Worm (Caenorhabditis elegans) whole organism, young adult: ENCODE data around the gene F18E9.1.

Experiments used
- B0261.1 ChIP-seq: sonication (generic microtip); optimal IDR thresholded peaks from 2 replicates; lab custom pipeline; 2016; ENCODE audit warnings: mild to moderate bottlenecking, missing genetic modification characterization, moderate library complexity, missing compliant biosample characterization
- C06A6.2 ChIP-seq: fragments of 200-800 bp; sonication (Bioruptor generic); conservative IDR thresholded peaks from 2 replicates; pipeline ENCODE4 v1.3.6; 2022; ENCODE audit warnings: missing genetic modification characterization, missing compliant biosample characterization
- D2030.7 ChIP-seq: fragments of 200-800 bp; sonication (Bioruptor generic); IDR thresholded peaks from 2 replicates; pipeline ENCODE4 v1.3.6; 2022; ENCODE audit warnings: missing genetic modification reagents, missing genetic modification characterization, missing compliant biosample characterization
- F10E7.11 ChIP-seq: sonication (generic microtip); optimal IDR thresholded peaks from 2 replicates; lab custom pipeline; 2017; ENCODE audit warnings: mild to moderate bottlenecking, missing genetic modification characterization, moderate library complexity, missing compliant biosample characterization
- F23B12.7 ChIP-seq: sonication (generic microtip); optimal IDR thresholded peaks from 2 replicates; lab custom pipeline; 2017; ENCODE audit warnings: missing genetic modification characterization, mild to moderate bottlenecking, missing compliant biosample characterization, antibody characterized with exemption, moderate library complexity; ENCODE audit not compliant: insufficient read depth
- F52B5.7 ChIP-seq: sonication (generic microtip); optimal IDR thresholded peaks from 2 replicates; lab custom pipeline; 2016; ENCODE audit warnings: mild to moderate bottlenecking, missing genetic modification characterization, missing compliant biosample characterization
- K12H6.12 ChIP-seq: fragments of 200-800 bp; sonication (Bioruptor generic); optimal IDR thresholded peaks from 2 replicates; lab custom pipeline; 2018; ENCODE audit warnings: mild to moderate bottlenecking, missing genetic modification characterization, missing compliant biosample characterization
- Y53F4B.3 ChIP-seq: fragments of 200-800 bp; sonication (Bioruptor generic); IDR thresholded peaks from 2 replicates; pipeline ENCODE4 v1.3.6; 2022; ENCODE audit warnings: missing genetic modification reagents, missing genetic modification characterization, missing compliant biosample characterization
- ZK185.1 ChIP-seq: sonication (generic microtip); optimal IDR thresholded peaks from 2 replicates; lab custom pipeline; 2016; ENCODE audit warnings: mild to moderate bottlenecking, missing genetic modification characterization, missing compliant biosample characterization; ENCODE audit not compliant: poor library complexity, severe bottlenecking
- akir-1 ChIP-seq: fragments of 200-800 bp; sonication (Bioruptor generic); optimal IDR thresholded peaks from 2 replicates; lab custom pipeline; 2018; ENCODE audit warnings: mild to moderate bottlenecking, missing genetic modification characterization, moderate library complexity, missing compliant biosample characterization
- athp-1 ChIP-seq: sonication (generic microtip); optimal IDR thresholded peaks from 2 replicates; lab custom pipeline; 2017; ENCODE audit warnings: mild to moderate bottlenecking, missing genetic modification characterization, missing compliant biosample characterization
- attf-5 ChIP-seq: fragments of 200-800 bp; sonication (Bioruptor generic); optimal IDR thresholded peaks from 2 replicates; lab custom pipeline; 2018; ENCODE audit warnings: mild to moderate bottlenecking, missing genetic modification characterization, missing compliant biosample characterization
- ccch-3 ChIP-seq: fragments of 200-800 bp; sonication (Bioruptor generic); optimal IDR thresholded peaks from 2 replicates; lab custom pipeline; 2018; ENCODE audit warnings: mild to moderate bottlenecking, missing genetic modification characterization, missing compliant biosample characterization
- cebp-1 ChIP-seq, 2 experiments: fragments of 200-800 bp in 1 of 2; sonication (Bioruptor generic) in 1 of 2; sonication (generic microtip) in 1 of 2; IDR thresholded peaks in 1 of 2; optimal IDR thresholded peaks in 1 of 2; 2 replicates each; pipeline versions ENCODE4 v1.3.6 to Lab custom; 2017 to 2022; ENCODE audit warnings: missing compliant biosample characterization in 2 of 2, missing genetic modification characterization in 2 of 2, mild to moderate bottlenecking in 1 of 2, missing genetic modification reagents in 1 of 2, moderate library complexity in 1 of 2
- die-1 ChIP-seq: sonication (generic microtip); optimal IDR thresholded peaks from 2 replicates; lab custom pipeline; 2016; ENCODE audit warnings: missing genotype, mild to moderate bottlenecking, missing genetic modification characterization, missing compliant biosample characterization
- dox-1 ChIP-seq: fragments of 200-800 bp; sonication (Bioruptor generic); IDR thresholded peaks from 2 replicates; pipeline ENCODE4 v1.3.6; 2022; ENCODE audit warnings: missing genetic modification reagents, missing genetic modification characterization, missing compliant biosample characterization
- efl-1 ChIP-seq: fragments of 150-350 bp; optimal IDR thresholded peaks from 2 replicates; lab custom pipeline; 2014; ENCODE audit warnings: missing biosample characterization, missing genetic modification reagents, missing genetic modification characterization
- egl-18 ChIP-seq: fragments of 200-800 bp; sonication (Bioruptor generic); IDR thresholded peaks from 2 replicates; pipeline ENCODE4 v1.3.6; 2022; ENCODE audit warnings: missing genetic modification reagents, missing genetic modification characterization, missing compliant biosample characterization
- egl-44 ChIP-seq: fragments of 200-800 bp; sonication (Bioruptor generic); IDR thresholded peaks from 2 replicates; pipeline ENCODE4 v1.3.6; 2022; ENCODE audit warnings: missing genetic modification reagents, missing genetic modification characterization, missing compliant biosample characterization
- egrh-3 ChIP-seq: fragments of 200-800 bp; sonication (Bioruptor generic); IDR thresholded peaks from 2 replicates; pipeline ENCODE4 v1.3.6; 2022; ENCODE audit warnings: missing genetic modification reagents, missing genetic modification characterization, missing compliant biosample characterization
- ekl-4 ChIP-seq: fragments of 200-800 bp; sonication (Bioruptor generic); IDR thresholded peaks from 2 replicates; pipeline ENCODE4 v1.3.6; 2022; ENCODE audit warnings: missing genetic modification reagents, missing genetic modification characterization, missing compliant biosample characterization
- ets-4 ChIP-seq: fragments of 200-800 bp; sonication (Bioruptor generic); optimal IDR thresholded peaks from 2 replicates; lab custom pipeline; 2018; ENCODE audit warnings: mild to moderate bottlenecking, missing genetic modification characterization, missing compliant biosample characterization
- hlh-12 ChIP-seq: sonication (generic microtip); optimal IDR thresholded peaks from 2 replicates; lab custom pipeline; 2016; ENCODE audit warnings: missing genetic modification characterization, missing compliant biosample characterization
- hmg-1.2 ChIP-seq: fragments of 200-800 bp; sonication (Bioruptor generic); IDR thresholded peaks from 2 replicates; pipeline ENCODE4 v1.3.6; 2022; ENCODE audit warnings: missing genetic modification reagents, missing genetic modification characterization, missing compliant biosample characterization
- let-607 ChIP-seq, 2 experiments: fragments of 200-800 bp in 1 of 2; sonication (Bioruptor generic) in 1 of 2; sonication (generic microtip) in 1 of 2; optimal IDR thresholded peaks; 2 replicates each; lab custom pipeline; 2016 to 2018; ENCODE audit warnings: mild to moderate bottlenecking in 2 of 2, missing compliant biosample characterization in 2 of 2, missing genetic modification characterization in 2 of 2, moderate library complexity in 2 of 2, missing genotype in 1 of 2
- lin-35 ChIP-seq, 3 experiments: fragments of 150-350 bp in 2 of 3; sonication (generic microtip) in 1 of 3; optimal IDR thresholded peaks; 2 replicates each; lab custom pipeline; 2014 to 2018; ENCODE audit warnings: missing biosample characterization in 3 of 3, missing genetic modification characterization in 3 of 3, missing genetic modification reagents in 3 of 3
- lsy-27 ChIP-seq: sonication (generic microtip); optimal IDR thresholded peaks from 2 replicates; lab custom pipeline; 2017; ENCODE audit warnings: missing genetic modification characterization, mild to moderate bottlenecking, missing compliant biosample characterization, antibody characterized with exemption, missing genotype, borderline replicate concordance; ENCODE audit not compliant: insufficient read depth
- madf-10 ChIP-seq: sonication (generic microtip); optimal IDR thresholded peaks from 2 replicates; lab custom pipeline; 2016; ENCODE audit warnings: mild to moderate bottlenecking, missing genetic modification characterization, missing compliant biosample characterization
- madf-6 ChIP-seq: fragments of 200-800 bp; sonication (Bioruptor generic); IDR thresholded peaks from 2 replicates; pipeline ENCODE4 v1.3.6; 2022; ENCODE audit warnings: missing genetic modification reagents, missing genetic modification characterization, missing compliant biosample characterization
- mes-4 ChIP-seq: sonication (generic microtip); optimal IDR thresholded peaks from 2 replicates; lab custom pipeline; 2016; ENCODE audit warnings: missing genotype, missing genetic modification characterization, missing compliant biosample characterization
- mxl-1 ChIP-seq: sonication (generic microtip); optimal IDR thresholded peaks from 2 replicates; lab custom pipeline; 2016; ENCODE audit warnings: missing genetic modification characterization, missing compliant biosample characterization
- nhr-120 ChIP-seq: fragments of 200-800 bp; sonication (Bioruptor generic); IDR thresholded peaks from 2 replicates; pipeline ENCODE4 v1.3.6; 2022; ENCODE audit warnings: missing genetic modification characterization, missing compliant biosample characterization
- nhr-27 ChIP-seq: fragments of 200-800 bp; sonication (Bioruptor generic); optimal IDR thresholded peaks from 2 replicates; lab custom pipeline; 2018; ENCODE audit warnings: mild to moderate bottlenecking, missing genetic modification characterization, moderate library complexity, missing compliant biosample characterization
- nhr-80 ChIP-seq: sonication (generic microtip); optimal IDR thresholded peaks from 2 replicates; lab custom pipeline; 2016; ENCODE audit warnings: missing genetic modification characterization, missing compliant biosample characterization
- nhr-90 ChIP-seq: sonication (generic microtip); optimal IDR thresholded peaks from 2 replicates; lab custom pipeline; 2016; ENCODE audit warnings: missing genotype, mild to moderate bottlenecking, missing genetic modification characterization, missing compliant biosample characterization
- rcor-1 ChIP-seq: fragments of 200-800 bp; sonication (Bioruptor generic); IDR thresholded peaks from 2 replicates; pipeline ENCODE4 v1.3.6; 2022; ENCODE audit warnings: missing genetic modification reagents, missing genetic modification characterization, missing compliant biosample characterization
- rec-8 ChIP-seq, 2 experiments: sonication (generic microtip); optimal IDR thresholded peaks; 2 replicates each; lab custom pipeline; 2016; ENCODE audit warnings: mild to moderate bottlenecking in 2 of 2, missing genetic modification characterization in 2 of 2, missing genetic modification reagents in 2 of 2, missing genotype in 2 of 2, missing biosample characterization in 1 of 2, missing compliant biosample characterization in 1 of 2, moderate library complexity in 1 of 2
- repo-1 ChIP-seq: sonication (generic microtip); optimal IDR thresholded peaks from 2 replicates; lab custom pipeline; 2017; ENCODE audit warnings: mild to moderate bottlenecking, missing genetic modification characterization, missing compliant biosample characterization
- rpc-1 ChIP-seq, 2 experiments: fragments of 150-350 bp in 1 of 2; sonication (generic microtip) in 1 of 2; optimal IDR thresholded peaks; 2 replicates each; lab custom pipeline; 2014 to 2018; ENCODE audit warnings: missing biosample characterization in 1 of 2, missing genetic modification characterization in 1 of 2, missing genetic modification reagents in 1 of 2, missing genotype in 1 of 2
- snpc-4 ChIP-seq, 5 experiments: fragments of 150-350 bp in 1 of 5; sonication (generic microtip) in 4 of 5; optimal IDR thresholded peaks; 2 replicates each; lab custom pipeline; 2014 to 2018; ENCODE audit warnings: missing genetic modification characterization in 5 of 5, missing biosample characterization in 3 of 5, antibody characterized with exemption in 2 of 5, mild to moderate bottlenecking in 2 of 5, missing compliant biosample characterization in 2 of 5, missing genotype in 2 of 5, moderate library complexity in 2 of 5, missing genetic modification reagents in 1 of 5
- tbp1 ChIP-seq: fragments of 200-800 bp; sonication (Bioruptor generic); optimal IDR thresholded peaks from 2 replicates; lab custom pipeline; 2018; ENCODE audit warnings: mild to moderate bottlenecking, missing genetic modification characterization, missing compliant biosample characterization
- ztf-18 ChIP-seq: sonication (generic microtip); optimal IDR thresholded peaks from 2 replicates; lab custom pipeline; 2016; ENCODE audit warnings: missing genotype, mild to moderate bottlenecking, missing genetic modification characterization, missing compliant biosample characterization
- ztf-25 ChIP-seq: fragments of 200-800 bp; sonication (Bioruptor generic); IDR thresholded peaks from 2 replicates; pipeline ENCODE4 v1.3.6; 2022; ENCODE audit warnings: missing genetic modification reagents, missing genetic modification characterization, missing compliant biosample characterization
- ztf-28 ChIP-seq: fragments of 200-800 bp; sonication (Bioruptor generic); IDR thresholded peaks from 2 replicates; pipeline ENCODE4 v1.3.6; 2022; ENCODE audit warnings: missing genetic modification reagents, missing genetic modification characterization, missing compliant biosample characterization
- ztf-3 ChIP-seq: fragments of 200-800 bp; sonication (Bioruptor generic); optimal IDR thresholded peaks from 2 replicates; lab custom pipeline; 2018; ENCODE audit warnings: mild to moderate bottlenecking, missing genetic modification characterization, missing compliant biosample characterization

Gene F18E9.1

DNA sequence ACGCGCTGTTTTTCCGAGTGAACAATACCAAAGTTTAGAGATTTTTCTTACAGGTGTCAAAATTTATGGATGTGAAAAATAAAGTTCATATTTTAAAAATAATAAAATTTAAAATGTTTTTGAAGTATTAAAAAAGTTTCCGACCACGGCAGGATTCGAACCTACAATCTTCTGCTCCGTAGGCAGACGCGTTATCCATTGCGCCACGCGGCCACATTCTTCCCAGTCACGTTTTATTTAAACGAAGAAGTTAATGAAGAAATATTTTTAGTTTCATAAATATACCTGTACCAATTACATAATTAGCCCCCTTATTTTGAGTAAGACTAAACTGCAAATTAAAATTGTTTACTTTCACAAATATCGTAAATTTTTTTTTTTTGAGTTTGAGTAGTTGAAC is 39.3 kb downstream of the F18E9.1 start (continued):
- TF ChIP-seq attf-5 (GFP tag; lab: Kevin White, UChicago) = peak; percentile 6
- TF ChIP-seq ets-4 (GFP tag; lab: Kevin White, UChicago) = no peak
- TF ChIP-seq die-1 = peak; percentile 83
- TF ChIP-seq madf-6 (GFP tag; lab: Robert Waterston, UW) = peak; percentile 30; the same call in 1 of the 2 replicates
- peak; percentile 69 for TF ChIP-seq nhr-90 (tag; lab: Kevin White, UChicago)
- peak; percentile 86 for TF ChIP-seq B0261.1 (tag; lab: Kevin White, UChicago)
- TF ChIP-seq D2030.7 = peak; percentile 77; the same call in 1 of the 2 replicates
- TF ChIP-seq F52B5.7 = no peak
- peak; percentile 71 for TF ChIP-seq ZK185.1
- peak; percentile 60 for TF ChIP-seq mes-4 (tag; lab: Kevin White, UChicago)
- peak; percentile 92 for TF ChIP-seq rpc-1 (optimal IDR thresholded peaks at IDR 0.05; lab: Kevin White, UChicago)
- TF ChIP-seq rpc-1 (tag; optimal IDR thresholded peaks at IDR 0.05; lab: Kevin White, UChicago) = peak; percentile 98
- no peak for TF ChIP-seq K12H6.12
- peak; percentile 53 for TF ChIP-seq mxl-1
- TF ChIP-seq cebp-1 (GFP tag; IDR thresholded peaks at IDR 0.05; lab: Robert Waterston, UW) = no peak
- TF ChIP-seq cebp-1 (tag; optimal IDR thresholded peaks at IDR 0.05; lab: Kevin White, UChicago) = peak; percentile 37
- TF ChIP-seq madf-10 (tag; lab: Kevin White, UChicago) = peak; percentile 45
- peak; percentile 31 for TF ChIP-seq repo-1 (tag; lab: Kevin White, UChicago)
- peak; percentile 65 for TF ChIP-seq F23B12.7 (tag; lab: Kevin White, UChicago)
- TF ChIP-seq ztf-18 = peak; percentile 51
- no peak for TF ChIP-seq Y53F4B.3 (GFP tag; lab: Robert Waterston, UW)
- peak; percentile 73 for TF ChIP-seq rcor-1
- TF ChIP-seq F10E7.11 (tag; lab: Kevin White, UChicago) = no peak
- peak; percentile 90 for TF ChIP-seq tbp1 (GFP tag; lab: Kevin White, UChicago)
- no peak for TF ChIP-seq akir-1 (GFP tag; lab: Kevin White, UChicago)
- TF ChIP-seq lin-35 (GFP tag; optimal IDR thresholded peaks at IDR 0.05; lab: Kevin White, UChicago) = peak in 1 of 3 experiments; percentile 61
- peak; percentile 17; the same call in 1 of the 2 replicates for TF ChIP-seq ztf-28
- peak; percentile 71 for TF ChIP-seq hlh-12 (tag; lab: Kevin White, UChicago)
- TF ChIP-seq nhr-80 (tag; lab: Kevin White, UChicago) = peak; percentile 7
- TF ChIP-seq ekl-4 (GFP tag; lab: Robert Waterston, UW) = no peak
- peak; percentile 69 for TF ChIP-seq hmg-1.2 (GFP tag; lab: Robert Waterston, UW)
- peak; percentile 50 to 71 for TF ChIP-seq rec-8 (tag; optimal IDR thresholded peaks at IDR 0.05; lab: Kevin White, UChicago)
- peak in 1 of 2 experiments; percentile 33 for TF ChIP-seq let-607 (tag; optimal IDR thresholded peaks at IDR 0.05; lab: Kevin White, UChicago)
- peak; percentile 19; the same call in 1 of the 2 replicates for TF ChIP-seq egl-44 (GFP tag; lab: Robert Waterston, UW)
- TF ChIP-seq dox-1 (GFP tag; lab: Robert Waterston, UW) = peak; percentile 41; the same call in 1 of the 2 replicates
- TF ChIP-seq ztf-25 = peak; percentile 89
- TF ChIP-seq athp-1 = peak; percentile 42

DNA sequence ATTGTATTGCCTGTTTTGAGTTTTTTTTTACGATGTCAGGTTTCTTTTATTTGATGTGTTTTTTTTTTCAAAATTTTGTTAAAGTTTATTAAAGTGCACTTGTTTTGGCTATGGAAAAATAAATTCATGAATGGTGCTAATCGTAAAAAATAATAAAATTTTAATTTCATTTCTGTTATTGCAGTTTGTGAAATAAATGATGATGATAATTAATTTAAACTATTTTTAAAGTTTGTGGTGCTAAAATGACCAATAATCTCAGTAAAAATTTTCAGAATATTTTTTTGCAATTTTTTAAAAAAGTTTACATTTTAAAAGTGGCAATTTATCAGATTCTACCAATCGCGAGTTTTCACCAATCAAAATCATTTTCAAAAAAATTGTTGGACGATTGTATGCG is 42.5 kb downstream of the F18E9.1 start, which contains the start of gene stg-2:
TSS of gene stg-2 (minus strand) at position 101 of the 400 bp plus-strand sequence.
- TF ChIP-seq egl-18 (GFP tag; lab: Robert Waterston, UW) = no peak
- TF ChIP-seq lsy-27 (tag; lab: Kevin White, UChicago) = no peak
- no peak for TF ChIP-seq madf-6 (GFP tag; lab: Robert Waterston, UW)
- no peak for TF ChIP-seq lin-35 (GFP tag; optimal IDR thresholded peaks at IDR 0.05; lab: Kevin White, UChicago)
- no peak for TF ChIP-seq snpc-4 (GFP tag; optimal IDR thresholded peaks at IDR 0.05; lab: Kevin White, UChicago)
- no peak for TF ChIP-seq snpc-4 (tag; optimal IDR thresholded peaks at IDR 0.05; lab: Kevin White, UChicago)
- no peak for TF ChIP-seq nhr-120 (GFP tag; lab: Robert Waterston, UW)
- no peak for TF ChIP-seq efl-1 (GFP tag; lab: Kevin White, UChicago)
- TF ChIP-seq hlh-12 (tag; lab: Kevin White, UChicago) = no peak
- no peak for TF ChIP-seq egrh-3 (GFP tag; lab: Robert Waterston, UW)
- no peak for TF ChIP-seq ccch-3 (GFP tag; lab: Kevin White, UChicago)
- no peak for TF ChIP-seq ztf-28
- TF ChIP-seq ztf-3 (GFP tag; lab: Kevin White, UChicago) = no peak
- TF ChIP-seq C06A6.2 (GFP tag; lab: Robert Waterston, UW) = no peak
- TF ChIP-seq nhr-27 = no peak
